Worm (Caenorhabditis elegans) whole organism, late embryonic: ENCODE measurements around the gene T17H7.7.

Experiments used
- C08G9.2 ChIP-seq: sonication (generic microtip); optimal IDR thresholded peaks from 2 replicates; lab custom pipeline; 2016; ENCODE audit warnings: mild to moderate bottlenecking, missing genetic modification characterization, moderate library complexity, missing compliant biosample characterization
- C38D4.7 ChIP-seq: fragments of 200-800 bp; sonication (Bioruptor generic); optimal IDR thresholded peaks from 2 replicates; lab custom pipeline; 2018; ENCODE audit warnings: mild to moderate bottlenecking, missing genetic modification characterization, moderate library complexity, missing compliant biosample characterization
- K09A11.1 ChIP-seq: sonication (generic microtip); optimal IDR thresholded peaks from 2 replicates; lab custom pipeline; 2017; ENCODE audit warnings: antibody characterized with exemption, mild to moderate bottlenecking, missing genetic modification characterization, missing compliant biosample characterization; ENCODE audit not compliant: insufficient read depth
- T23F11.4 ChIP-seq: fragments of 200-800 bp; sonication (Bioruptor generic); optimal IDR thresholded peaks from 2 replicates; lab custom pipeline; 2018; ENCODE audit warnings: mild to moderate bottlenecking, missing genetic modification characterization, missing compliant biosample characterization
- ama-1 ChIP-seq: fragments of 150-350 bp; optimal IDR thresholded peaks from 2 replicates; lab custom pipeline; 2014
- ceh-14 ChIP-seq: sonication (generic microtip); optimal IDR thresholded peaks from 2 replicates; lab custom pipeline; 2016; ENCODE audit warnings: missing genotype, missing genetic modification characterization, missing compliant biosample characterization
- ceh-2 ChIP-seq: sonication (generic microtip); optimal IDR thresholded peaks from 2 replicates; lab custom pipeline; 2016; ENCODE audit warnings: missing genotype, missing genetic modification characterization, missing compliant biosample characterization
- ceh-24 ChIP-seq: sonication (generic microtip); optimal IDR thresholded peaks from 2 replicates; lab custom pipeline; 2016; ENCODE audit warnings: mild to moderate bottlenecking, missing genetic modification characterization, missing compliant biosample characterization
- ceh-30 ChIP-seq: fragments of 150-350 bp; optimal IDR thresholded peaks from 2 replicates; lab custom pipeline; 2014; ENCODE audit warnings: missing biosample characterization, missing genetic modification characterization
- ceh-31 ChIP-seq: sonication (generic microtip); optimal IDR thresholded peaks from 2 replicates; lab custom pipeline; 2016; ENCODE audit warnings: missing genetic modification characterization, missing compliant biosample characterization
- ceh-48 ChIP-seq: sonication (generic microtip); optimal IDR thresholded peaks from 2 replicates; lab custom pipeline; 2016; ENCODE audit warnings: missing genetic modification characterization, inconsistent platforms, missing compliant biosample characterization
- ceh-6 ChIP-seq: fragments of 200-800 bp; sonication (Bioruptor generic); optimal IDR thresholded peaks from 2 replicates; lab custom pipeline; 2018; ENCODE audit warnings: mild to moderate bottlenecking, missing genetic modification characterization, missing compliant biosample characterization
- dmd-4 ChIP-seq: sonication (generic microtip); optimal IDR thresholded peaks from 2 replicates; lab custom pipeline; 2016; ENCODE audit warnings: borderline replicate concordance, missing genetic modification characterization, missing compliant biosample characterization
- elt-2 ChIP-seq: sonication (generic microtip); optimal IDR thresholded peaks from 2 replicates; lab custom pipeline; 2016; ENCODE audit warnings: missing genetic modification reagents, missing genetic modification characterization, missing compliant biosample characterization
- elt-4 ChIP-seq: sonication (generic microtip); optimal IDR thresholded peaks from 2 replicates; lab custom pipeline; 2016; ENCODE audit warnings: missing genetic modification characterization, missing compliant biosample characterization
- ets-4 ChIP-seq: sonication (generic microtip); optimal IDR thresholded peaks from 2 replicates; lab custom pipeline; 2016; ENCODE audit warnings: missing genetic modification characterization, missing compliant biosample characterization
- eyg-1 ChIP-seq: sonication (generic microtip); optimal IDR thresholded peaks from 2 replicates; lab custom pipeline; 2016; ENCODE audit warnings: missing genotype, missing genetic modification characterization, missing compliant biosample characterization
- fax-1 ChIP-seq: sonication (generic microtip); optimal IDR thresholded peaks from 2 replicates; lab custom pipeline; 2016; ENCODE audit warnings: missing genotype, missing genetic modification characterization, missing compliant biosample characterization
- hlh-15 ChIP-seq: sonication (generic microtip); optimal IDR thresholded peaks from 2 replicates; lab custom pipeline; 2016; ENCODE audit warnings: missing genetic modification characterization, missing compliant biosample characterization
- hlh-30 ChIP-seq: sonication (generic microtip); optimal IDR thresholded peaks from 2 replicates; lab custom pipeline; 2017; ENCODE audit warnings: antibody characterized with exemption, missing genetic modification characterization, missing compliant biosample characterization; ENCODE audit not compliant: insufficient read depth
- hlh-8 ChIP-seq: sonication (generic microtip); optimal IDR thresholded peaks from 2 replicates; lab custom pipeline; 2016; ENCODE audit warnings: missing genotype, missing genetic modification characterization, missing compliant biosample characterization
- lim-6 ChIP-seq: sonication (generic microtip); optimal IDR thresholded peaks from 2 replicates; lab custom pipeline; 2016; ENCODE audit warnings: missing genetic modification characterization, missing compliant biosample characterization
- nhr-11 ChIP-seq: fragments of 150-350 bp; optimal IDR thresholded peaks from 2 replicates; lab custom pipeline; 2014; ENCODE audit warnings: missing biosample characterization, missing genetic modification characterization
- nhr-232 ChIP-seq: sonication (generic microtip); optimal IDR thresholded peaks from 2 replicates; lab custom pipeline; 2016; ENCODE audit warnings: missing genetic modification characterization, missing compliant biosample characterization
- pax-1 ChIP-seq: fragments of 150-350 bp; optimal IDR thresholded peaks from 2 replicates; lab custom pipeline; 2014; ENCODE audit warnings: missing biosample characterization, missing genetic modification characterization
- pha-4 ChIP-seq: fragments of 150-350 bp; optimal IDR thresholded peaks from 2 replicates; lab custom pipeline; 2018; ENCODE audit warnings: missing biosample characterization, missing genetic modification reagents, missing genetic modification characterization
- ref-2 ChIP-seq: sonication (generic microtip); optimal IDR thresholded peaks from 2 replicates; lab custom pipeline; 2016; ENCODE audit warnings: missing genetic modification characterization, missing compliant biosample characterization
- rnt-1 ChIP-seq: sonication (generic microtip); optimal IDR thresholded peaks from 2 replicates; lab custom pipeline; 2016; ENCODE audit warnings: missing genetic modification characterization, missing compliant biosample characterization
- sox-2 ChIP-seq: fragments of 200-800 bp; sonication (Bioruptor generic); IDR thresholded peaks from 2 replicates; pipeline ENCODE4 v1.3.6; 2022; ENCODE audit warnings: missing genetic modification reagents, missing genetic modification characterization, missing compliant biosample characterization
- tbx-7 ChIP-seq: sonication (generic microtip); optimal IDR thresholded peaks from 2 replicates; lab custom pipeline; 2016; ENCODE audit warnings: missing genotype, missing genetic modification characterization, missing compliant biosample characterization
- ttx-3 ChIP-seq: sonication (generic microtip); optimal IDR thresholded peaks from 2 replicates; lab custom pipeline; 2016; ENCODE audit warnings: missing genetic modification reagents, missing genetic modification characterization, missing compliant biosample characterization
- unc-3 ChIP-seq, 2 experiments: fragments of 200-800 bp in 1 of 2; sonication (Bioruptor generic) in 1 of 2; sonication (generic microtip) in 1 of 2; conservative IDR thresholded peaks in 1 of 2; optimal IDR thresholded peaks in 1 of 2; 2 replicates each; pipeline versions ENCODE4 v1.3.6 to Lab custom; 2016 to 2022; ENCODE audit warnings: missing compliant biosample characterization in 2 of 2, missing genetic modification characterization in 2 of 2, missing genetic modification reagents in 1 of 2
- unc-42 ChIP-seq: sonication (generic microtip); optimal IDR thresholded peaks from 2 replicates; lab custom pipeline; 2016; ENCODE audit warnings: missing genotype, missing genetic modification characterization, missing compliant biosample characterization
- unc-55 ChIP-seq: sonication (generic microtip); optimal IDR thresholded peaks from 2 replicates; lab custom pipeline; 2017; ENCODE audit warnings: missing biosample characterization, missing genetic modification reagents, missing genetic modification characterization
- zip-5 ChIP-seq: sonication (generic microtip); optimal IDR thresholded peaks from 2 replicates; lab custom pipeline; 2016; ENCODE audit warnings: missing genetic modification characterization, missing compliant biosample characterization

T17H7.7 gene

ce11 chrIII:773114-773513 is 15.2 kb upstream of the T17H7.7 start, which contains the start of gene cyn-6:
cyn-6 (plus strand) TSS chrIII:773414.
- no peak for TF ChIP-seq rnt-1
- TF ChIP-seq, all 69 proteins: peak for 0

- TF ChIP-seq lim-6 (tag; lab: Kevin White, UChicago) (no peak), elt-2 (tag; lab: Kevin White, UChicago) (peak; percentile 83), hlh-30 (no peak), ceh-48 (peak; percentile 3)
Measured at ce11 chrIII:772675-773074, 14.8 kb upstream of the T17H7.7 start.

- TF ChIP-seq sox-2 (no peak), ceh-14 (tag; lab: Kevin White, UChicago) (no peak), ama-1 (lab: Kevin White, UChicago) (no peak), K09A11.1 (tag; lab: Kevin White, UChicago) (no peak), nhr-232 (no peak), fax-1 (tag; lab: Kevin White, UChicago) (no peak), T23F11.4 (no peak), tbx-7 (tag; lab: Kevin White, UChicago) (no peak), C38D4.7 (GFP tag; lab: Kevin White, UChicago) (no peak), ceh-30 (no peak), pax-1 (tag; lab: Kevin White, UChicago) (no peak), ceh-6 (no peak), pha-4 (tag; lab: Kevin White, UChicago) (no peak), elt-4 (no peak), eyg-1 (tag; lab: Kevin White, UChicago) (no peak), ttx-3 (tag; lab: Kevin White, UChicago) (no peak)
Measured at ce11 chrIII:770958-771357, 13.1 kb upstream of the T17H7.7 start, which contains the start of gene tpst-2. tpst-2 (plus strand) TSS chrIII:771258.

ce11 chrIII:768528-768927 is 10.6 kb upstream of the T17H7.7 start:
- TF ChIP-seq ttx-3 (tag; lab: Kevin White, UChicago) (no peak), zip-5 (no peak), C08G9.2 (tag; lab: Kevin White, UChicago) (no peak), ref-2 (tag; lab: Kevin White, UChicago) (no peak), ets-4 (tag; lab: Kevin White, UChicago) (no peak), unc-55 (GFP tag; lab: Kevin White, UChicago) (no peak), nhr-11 (no peak), dmd-4 (tag; lab: Kevin White, UChicago) (no peak), unc-42 (tag; lab: Kevin White, UChicago) (no peak), ceh-30 (no peak), hlh-8 (no peak)

ce11 chrIII:764884-765283 is 7.0 kb upstream of the T17H7.7 start, which contains the start of gene ptl-1:
ptl-1 (plus strand) TSS chrIII:765184.
- TF ChIP-seq ceh-2 (tag; lab: Kevin White, UChicago) (no peak), unc-3 (GFP tag; conservative IDR thresholded peaks at IDR 0.05; lab: Robert Waterston, UW) (no peak), unc-3 (tag; optimal IDR thresholded peaks at IDR 0.05; lab: Kevin White, UChicago) (no peak), elt-2 (tag; lab: Kevin White, UChicago) (no peak), ceh-31 (no peak), hlh-15 (tag; lab: Kevin White, UChicago) (no peak), rnt-1 (no peak), ceh-24 (no peak)
- TF ChIP-seq, all 69 proteins: peak for 0
